Fruit fly (Drosophila melanogaster) whole organism, prepupa: ENCODE data around the gene RecQ5.
A peak's percentile ranks its signal among the peaks of the same experiment; 100 is the strongest.

ENCODE experiments used
- CG10631 ChIP-seq: fragments of 200-800 bp; sonication (Bioruptor generic); optimal IDR thresholded peaks from 2 replicates; lab custom pipeline; 2016; ENCODE audit warnings: missing biosample characterization, missing genetic modification characterization
- CG11762 ChIP-seq: fragments of 200-800 bp; sonication (Bioruptor generic); optimal IDR thresholded peaks from 3 replicates; lab custom pipeline; 2016; ENCODE audit warnings: missing biosample characterization, missing genetic modification characterization; ENCODE audit not compliant: insufficient read depth
- CG1621 ChIP-seq: fragments of 200-800 bp; sonication (Bioruptor generic); optimal IDR thresholded peaks from 3 replicates; lab custom pipeline; 2018; ENCODE audit warnings: missing biosample characterization, mild to moderate bottlenecking, missing genetic modification characterization
- CG16779 ChIP-seq: fragments of 200-800 bp; sonication (Bioruptor generic); optimal IDR thresholded peaks from 3 replicates; lab custom pipeline; 2017; ENCODE audit warnings: missing biosample characterization, mild to moderate bottlenecking, missing genetic modification characterization
- CG3032 ChIP-seq: fragments of 200-800 bp; optimal IDR thresholded peaks from 2 replicates; lab custom pipeline; 2019; ENCODE audit warnings: missing biosample characterization, mild to moderate bottlenecking, missing genetic modification characterization, moderate library complexity
- CG31627 ChIP-seq: fragments of 200-800 bp; sonication (Bioruptor generic); optimal IDR thresholded peaks from 3 replicates; lab custom pipeline; 2016; ENCODE audit warnings: missing biosample characterization, missing genetic modification characterization
- CG32006 ChIP-seq: fragments of 200-800 bp; sonication (Bioruptor generic); optimal IDR thresholded peaks from 3 replicates; lab custom pipeline; 2017; ENCODE audit warnings: missing biosample characterization, mild to moderate bottlenecking, missing genetic modification characterization
- CG34406 ChIP-seq: fragments of 200-800 bp; sonication (Bioruptor generic); optimal IDR thresholded peaks from 3 replicates; lab custom pipeline; 2016; ENCODE audit warnings: missing biosample characterization, missing genetic modification characterization
- CG3919 ChIP-seq: fragments of 200-800 bp; sonication (Bioruptor generic); optimal IDR thresholded peaks from 3 replicates; lab custom pipeline; 2016; ENCODE audit warnings: missing biosample characterization, missing genetic modification characterization
- CG4318 ChIP-seq: fragments of 200-800 bp; sonication (Bioruptor generic); optimal IDR thresholded peaks from 3 replicates; lab custom pipeline; 2017; ENCODE audit warnings: missing biosample characterization, mild to moderate bottlenecking, missing genetic modification characterization
- CG6163 ChIP-seq: fragments of 200-800 bp; sonication (Bioruptor generic); IDR thresholded peaks from 3 replicates; pipeline ENCODE4 v1.3.6; 2022; ENCODE audit warnings: missing biosample characterization, missing genetic modification characterization
- CG6276 ChIP-seq: fragments of 200-800 bp; sonication (Bioruptor generic); optimal IDR thresholded peaks from 2 replicates; lab custom pipeline; 2017; ENCODE audit warnings: missing biosample characterization, mild to moderate bottlenecking, missing genetic modification characterization
- CG6792 ChIP-seq: fragments of 200-800 bp; sonication (Bioruptor generic); optimal IDR thresholded peaks from 3 replicates; lab custom pipeline; 2016; ENCODE audit warnings: missing biosample characterization, missing genetic modification characterization
- CG6808 ChIP-seq: fragments of 200-800 bp; sonication (Bioruptor generic); optimal IDR thresholded peaks from 3 replicates; lab custom pipeline; 2017; ENCODE audit warnings: missing biosample characterization, missing genetic modification characterization, mild to moderate bottlenecking, moderate library complexity, missing genetic modification reagents
- CG6854 ChIP-seq: fragments of 200-800 bp; sonication (Bioruptor generic); optimal IDR thresholded peaks from 2 replicates; lab custom pipeline; 2017; ENCODE audit warnings: missing biosample characterization, mild to moderate bottlenecking, missing genetic modification characterization
- CG7368 ChIP-seq: fragments of 200-800 bp; sonication (Bioruptor generic); optimal IDR thresholded peaks from 3 replicates; lab custom pipeline; 2016; ENCODE audit warnings: missing biosample characterization, missing genetic modification characterization
- CG8119 ChIP-seq: fragments of 200-800 bp; sonication (Bioruptor generic); IDR thresholded peaks from 3 replicates; pipeline ENCODE4 v1.3.6; 2022; ENCODE audit warnings: missing biosample characterization, missing genetic modification characterization
- CG8319 ChIP-seq: fragments of 200-800 bp; sonication (Bioruptor generic); optimal IDR thresholded peaks from 3 replicates; lab custom pipeline; 2016; ENCODE audit warnings: missing biosample characterization, missing genetic modification characterization
- CG8632 ChIP-seq: fragments of 200-800 bp; sonication (Bioruptor generic); optimal IDR thresholded peaks from 3 replicates; lab custom pipeline; 2016; ENCODE audit warnings: missing biosample characterization, missing genetic modification characterization
- CG9139 ChIP-seq: fragments of 200-800 bp; sonication (Bioruptor generic); optimal IDR thresholded peaks from 3 replicates; lab custom pipeline; 2017; ENCODE audit warnings: missing biosample characterization, mild to moderate bottlenecking, missing genetic modification characterization
- Eip75B ChIP-seq: fragments of 200-800 bp; sonication (Bioruptor generic); optimal IDR thresholded peaks from 3 replicates; lab custom pipeline; 2016; ENCODE audit warnings: missing biosample characterization, missing genetic modification characterization
- Eip78C ChIP-seq: fragments of 200-800 bp; sonication (Bioruptor generic); peaks from one replicate; lab custom pipeline; 2016; ENCODE audit warnings: missing biosample characterization, missing genetic modification characterization
- Eip93F ChIP-seq: fragments of 200-800 bp; sonication (Bioruptor generic); optimal IDR thresholded peaks from 2 replicates; lab custom pipeline; 2016; ENCODE audit warnings: missing biosample characterization, mild to moderate bottlenecking, missing genetic modification characterization
- Ets96B ChIP-seq: fragments of 200-800 bp; optimal IDR thresholded peaks from 2 replicates; lab custom pipeline; 2019; ENCODE audit warnings: missing biosample characterization, mild to moderate bottlenecking, missing genetic modification characterization, moderate library complexity
- Hr38 ChIP-seq: sonication (Bioruptor generic); optimal IDR thresholded peaks from 2 replicates; lab custom pipeline; 2016; ENCODE audit warnings: missing biosample characterization, missing genetic modification characterization
- Hr39 ChIP-seq: fragments of 200-800 bp; sonication (Bioruptor generic); optimal IDR thresholded peaks from 2 replicates; lab custom pipeline; 2016; ENCODE audit warnings: missing biosample characterization, missing genetic modification characterization
- Hr4 ChIP-seq: fragments of 200-800 bp; sonication (Bioruptor generic); optimal IDR thresholded peaks from 3 replicates; lab custom pipeline; 2016; ENCODE audit warnings: missing biosample characterization, missing genetic modification characterization
- Lpt ChIP-seq: fragments of 200-800 bp; sonication (Bioruptor generic); optimal IDR thresholded peaks from 3 replicates; lab custom pipeline; 2016; ENCODE audit warnings: missing biosample characterization, missing genetic modification characterization
- Met ChIP-seq: fragments of 200-800 bp; sonication (Bioruptor generic); optimal IDR thresholded peaks from 3 replicates; lab custom pipeline; 2016; ENCODE audit warnings: missing biosample characterization, missing genetic modification characterization
- Sox102F ChIP-seq: fragments of 200-800 bp; sonication (Bioruptor generic); optimal IDR thresholded peaks from 2 replicates; lab custom pipeline; 2016; ENCODE audit warnings: missing biosample characterization, mild to moderate bottlenecking, missing genetic modification characterization
- Sox14 ChIP-seq: fragments of 200-800 bp; sonication (Bioruptor generic); optimal IDR thresholded peaks from 3 replicates; lab custom pipeline; 2016; ENCODE audit warnings: missing biosample characterization, missing genetic modification characterization
- Sox15 ChIP-seq: fragments of 200-800 bp; sonication (Bioruptor generic); optimal IDR thresholded peaks from 3 replicates; lab custom pipeline; 2016; ENCODE audit warnings: missing biosample characterization, missing genetic modification characterization
- achi ChIP-seq: fragments of 200-800 bp; sonication (Bioruptor generic); optimal IDR thresholded peaks from 3 replicates; lab custom pipeline; 2016; ENCODE audit warnings: missing biosample characterization, missing genetic modification characterization
- acj6 ChIP-seq: fragments of 200-800 bp; sonication (Bioruptor generic); optimal IDR thresholded peaks from 3 replicates; lab custom pipeline; 2016; ENCODE audit warnings: missing biosample characterization, missing genetic modification characterization
- dac ChIP-seq: fragments of 200-800 bp; sonication (Bioruptor generic); optimal IDR thresholded peaks from 2 replicates; lab custom pipeline; 2017; ENCODE audit warnings: missing biosample characterization, mild to moderate bottlenecking, missing genetic modification characterization
- dsx ChIP-seq: fragments of 200-800 bp; optimal IDR thresholded peaks from 3 replicates; lab custom pipeline; 2019; ENCODE audit warnings: missing biosample characterization, mild to moderate bottlenecking, missing genetic modification characterization, moderate library complexity; ENCODE audit not compliant: poor library complexity, severe bottlenecking
- eg ChIP-seq: fragments of 200-800 bp; sonication (Bioruptor generic); IDR thresholded peaks from 3 replicates; pipeline ENCODE4 v1.3.6; 2022; ENCODE audit warnings: missing biosample characterization, missing genetic modification characterization
- esn ChIP-seq: fragments of 200-800 bp; sonication (Bioruptor generic); optimal IDR thresholded peaks from 2 replicates; lab custom pipeline; 2016; ENCODE audit warnings: missing biosample characterization, mild to moderate bottlenecking, missing genetic modification characterization, moderate library complexity
- fd59A ChIP-seq: fragments of 200-800 bp; sonication (Bioruptor generic); optimal IDR thresholded peaks from 2 replicates; lab custom pipeline; 2017; ENCODE audit warnings: missing biosample characterization, mild to moderate bottlenecking, missing genetic modification characterization, missing genetic modification reagents
- fd85E ChIP-seq: fragments of 200-800 bp; sonication (Bioruptor generic); optimal IDR thresholded peaks from 3 replicates; lab custom pipeline; 2016; ENCODE audit warnings: missing biosample characterization, missing genetic modification characterization
- fkh ChIP-seq: fragments of 200-800 bp; sonication (Bioruptor generic); optimal IDR thresholded peaks from 3 replicates; lab custom pipeline; 2017; ENCODE audit warnings: missing biosample characterization, mild to moderate bottlenecking, missing genetic modification characterization, moderate library complexity
- lz ChIP-seq: fragments of 200-800 bp; sonication (Bioruptor generic); optimal IDR thresholded peaks from 3 replicates; lab custom pipeline; 2016; ENCODE audit warnings: missing biosample characterization, missing genetic modification characterization
- net ChIP-seq: fragments of 200-800 bp; sonication (Bioruptor generic); optimal IDR thresholded peaks from 3 replicates; lab custom pipeline; 2016; ENCODE audit warnings: missing biosample characterization, missing genetic modification characterization
- spab ChIP-seq: fragments of 200-800 bp; sonication (Bioruptor generic); optimal IDR thresholded peaks from 2 replicates; lab custom pipeline; 2017; ENCODE audit warnings: missing biosample characterization, mild to moderate bottlenecking, missing genetic modification characterization, missing genetic modification reagents
- ss ChIP-seq, 2 experiments: fragments of 200-800 bp; sonication (Bioruptor generic); optimal IDR thresholded peaks; 2 replicates in 1 of 2; 3 replicates in 1 of 2; lab custom pipeline; 2017 to 2018; ENCODE audit warnings: mild to moderate bottlenecking in 2 of 2, missing biosample characterization in 2 of 2, missing genetic modification characterization in 2 of 2, moderate library complexity in 1 of 2
- topi ChIP-seq: fragments of 200-800 bp; sonication (Bioruptor generic); optimal IDR thresholded peaks from 3 replicates; lab custom pipeline; 2016; ENCODE audit warnings: missing biosample characterization, missing genetic modification characterization
- vri ChIP-seq: fragments of 200-800 bp; sonication (Bioruptor generic); optimal IDR thresholded peaks from 3 replicates; lab custom pipeline; 2016; ENCODE audit warnings: missing biosample characterization, mild to moderate bottlenecking, missing genetic modification characterization

The RecQ5 gene

dm6 chr3L:14611406-14612335, 20.2 kb downstream of the RecQ5 start (continued):
- TF ChIP-seq Sox15 = no peak
- TF ChIP-seq spab (GFP tag; lab: Kevin White, UChicago) = peak; percentile 4
- TF ChIP-seq ss (GFP tag; optimal IDR thresholded peaks at IDR 0.05; lab: Kevin White, UChicago) = peak; percentile 46 to 80
- TF ChIP-seq Eip75B = no peak
- TF ChIP-seq Lpt = no peak
- TF ChIP-seq Hr39 (GFP tag; lab: Kevin White, UChicago) = no peak
- no peak for TF ChIP-seq fd85E
- no peak for TF ChIP-seq Sox102F (GFP tag; lab: Kevin White, UChicago)
- peak; percentile 45 for TF ChIP-seq CG32006 (GFP tag; lab: Kevin White, UChicago)
- TF ChIP-seq Eip93F (GFP tag; lab: Kevin White, UChicago) = no peak
- TF ChIP-seq CG10631 (GFP tag; lab: Kevin White, UChicago) = peak; percentile 43
- no peak for TF ChIP-seq CG6792 (GFP tag; lab: Kevin White, UChicago)
- no peak for TF ChIP-seq CG8119 (GFP tag; lab: Robert Waterston, UW)
- no peak for TF ChIP-seq fkh (GFP tag; lab: Kevin White, UChicago)
- TF ChIP-seq Ets96B (tag; lab: Kevin White, UChicago) = peak; percentile 41
- no peak for TF ChIP-seq Met
- TF ChIP-seq topi (GFP tag; lab: Kevin White, UChicago) = peak; percentile 5
- TF ChIP-seq CG4318 (GFP tag; lab: Kevin White, UChicago) = peak; percentile 3
- no peak for TF ChIP-seq CG6808
- peak; percentile 52 for TF ChIP-seq esn
- TF ChIP-seq Sox14 = peak; percentile 24
- TF ChIP-seq CG8632 (GFP tag; lab: Kevin White, UChicago) = peak; percentile 60
- no peak for TF ChIP-seq CG1621
- TF ChIP-seq dsx (GFP tag; lab: Kevin White, UChicago) = peak; percentile 98
- TF ChIP-seq CG6276 = no peak
- TF ChIP-seq lz (GFP tag; lab: Kevin White, UChicago) = peak; percentile 4
- TF ChIP-seq CG16779 (tag; lab: Kevin White, UChicago) = no peak
- no peak for TF ChIP-seq CG8319 (GFP tag; lab: Kevin White, UChicago)
- no peak for TF ChIP-seq fd59A
- no peak for TF ChIP-seq CG31627 (GFP tag; lab: Kevin White, UChicago)
- peak; percentile 1 for TF ChIP-seq CG6854
- TF ChIP-seq Hr38 (GFP tag; lab: Kevin White, UChicago) = no peak
- TF ChIP-seq net (GFP tag; lab: Kevin White, UChicago) = no peak
- peak; percentile 68 for TF ChIP-seq CG3032 (tag; lab: Kevin White, UChicago)
- peak; percentile 54 for TF ChIP-seq Eip78C (GFP tag; lab: Kevin White, UChicago)
- peak; percentile 17 for TF ChIP-seq CG9139 (GFP tag; lab: Kevin White, UChicago)
- TF ChIP-seq Hr4 (GFP tag; lab: Kevin White, UChicago) = no peak
- TF ChIP-seq dac = no peak

- TF ChIP-seq Lpt (peak; percentile 31), spab (GFP tag; lab: Kevin White, UChicago) (peak; percentile 63), CG16779 (tag; lab: Kevin White, UChicago) (no peak), CG1621 (peak; percentile 31), CG11762 (peak; percentile 48), vri (GFP tag; lab: Kevin White, UChicago) (no peak), Hr38 (GFP tag; lab: Kevin White, UChicago) (no peak), net (GFP tag; lab: Kevin White, UChicago) (peak; percentile 8), achi (peak; percentile 64), CG9139 (GFP tag; lab: Kevin White, UChicago) (peak; percentile 13), CG7368 (GFP tag; lab: Kevin White, UChicago) (no peak), Eip93F (GFP tag; lab: Kevin White, UChicago) (peak; percentile 4), Hr39 (GFP tag; lab: Kevin White, UChicago) (peak; percentile 42), CG6163 (no peak), CG3919 (GFP tag; lab: Kevin White, UChicago) (peak; percentile 54), CG34406 (peak; percentile 40), CG6276 (no peak), fd59A (peak; percentile 65), Eip78C (GFP tag; lab: Kevin White, UChicago) (peak; percentile 83), eg (GFP tag; lab: Robert Waterston, UW) (no peak), Sox15 (peak; percentile 14), Ets96B (tag; lab: Kevin White, UChicago) (peak; percentile 78), Met (peak; percentile 64), esn (peak; percentile 59), CG3032 (tag; lab: Kevin White, UChicago) (peak; percentile 70), acj6 (GFP tag; lab: Kevin White, UChicago) (peak; percentile 65)
Measured at dm6 chr3L:14610458-14610857, 21.4 kb downstream of the RecQ5 start.
